Worm (Caenorhabditis elegans) whole organism, L4 larva: ENCODE measurements around the gene Y24F12A.1.
A peak's percentile ranks its signal among the peaks of the same experiment; 100 is the strongest.

Source experiments
- D1046.2 ChIP-seq: fragments of 200-800 bp; sonication (Bioruptor generic); IDR thresholded peaks from 2 replicates; pipeline ENCODE4 v1.3.6; 2022; ENCODE audit warnings: missing genetic modification characterization, missing compliant biosample characterization
- F26F4.8 ChIP-seq: fragments of 200-800 bp; sonication (Bioruptor generic); conservative IDR thresholded peaks from 2 replicates; pipeline ENCODE4 v1.3.6; 2022; ENCODE audit warnings: missing genetic modification characterization, missing compliant biosample characterization
- Y105C5A.15 ChIP-seq: fragments of 200-800 bp; sonication (Bioruptor generic); IDR thresholded peaks from 2 replicates; pipeline ENCODE4 v1.3.6; 2022; ENCODE audit warnings: missing genetic modification characterization, missing compliant biosample characterization
- Y48G9A.11 ChIP-seq: fragments of 200-800 bp; sonication (Bioruptor generic); IDR thresholded peaks from 2 replicates; pipeline ENCODE4 v1.3.6; 2022; ENCODE audit warnings: missing genetic modification reagents, missing genetic modification characterization, missing compliant biosample characterization
- Y5F2A.4 ChIP-seq: fragments of 200-800 bp; sonication (Bioruptor generic); optimal IDR thresholded peaks from 2 replicates; lab custom pipeline; 2018; ENCODE audit warnings: mild to moderate bottlenecking, missing genetic modification characterization, missing compliant biosample characterization
- ZK546.5 ChIP-seq, 2 experiments: sonication (generic microtip); optimal IDR thresholded peaks; 2 replicates each; lab custom pipeline; 2017; ENCODE audit warnings: missing biosample characterization in 2 of 2, missing genetic modification characterization in 2 of 2
- aha-1 ChIP-seq: fragments of 150-350 bp; peaks from one replicate; lab custom pipeline; 2014; ENCODE audit warnings: missing biosample characterization, missing genetic modification characterization
- ama-1 ChIP-seq: fragments of 150-350 bp; optimal IDR thresholded peaks from 2 replicates; lab custom pipeline; 2014; ENCODE audit warnings: inconsistent platforms, mixed read lengths
- attf-4 ChIP-seq: sonication (generic microtip); optimal IDR thresholded peaks from 3 replicates; lab custom pipeline; 2017; ENCODE audit warnings: missing biosample characterization, missing genetic modification characterization
- ceh-44 ChIP-seq: fragments of 200-800 bp; sonication (Bioruptor generic); IDR thresholded peaks from 2 replicates; pipeline ENCODE4 v1.3.6; 2022; ENCODE audit warnings: missing genetic modification reagents, missing genetic modification characterization, missing compliant biosample characterization
- ceh-82 ChIP-seq: sonication (generic microtip); optimal IDR thresholded peaks from 2 replicates; lab custom pipeline; 2017; ENCODE audit warnings: missing biosample characterization, missing genetic modification characterization
- ctbp-1 ChIP-seq: fragments of 200-800 bp; sonication (Bioruptor generic); IDR thresholded peaks from 2 replicates; pipeline ENCODE4 v1.3.6; 2022; ENCODE audit warnings: missing genetic modification reagents, missing genetic modification characterization, missing compliant biosample characterization
- dmd-9 ChIP-seq: fragments of 200-800 bp; sonication (Bioruptor generic); IDR thresholded peaks from 2 replicates; pipeline ENCODE4 v1.3.6; 2022; ENCODE audit warnings: missing genetic modification reagents, missing genetic modification characterization, missing compliant biosample characterization
- dpl-1 ChIP-seq: fragments of 150-350 bp; optimal IDR thresholded peaks from 2 replicates; lab custom pipeline; 2014; ENCODE audit warnings: missing biosample characterization, missing genetic modification reagents, missing genetic modification characterization
- duxl-1 ChIP-seq: sonication (generic microtip); optimal IDR thresholded peaks from 2 replicates; lab custom pipeline; 2016; ENCODE audit warnings: mild to moderate bottlenecking, missing genetic modification characterization, moderate library complexity, missing compliant biosample characterization; ENCODE audit not compliant: poor library complexity
- egl-27 ChIP-seq: sonication (generic microtip); optimal IDR thresholded peaks from 3 replicates; lab custom pipeline; 2017; ENCODE audit warnings: missing biosample characterization, missing genetic modification reagents, missing genetic modification characterization
- egl-43 ChIP-seq: fragments of 200-800 bp; sonication (Bioruptor generic); IDR thresholded peaks from 2 replicates; pipeline ENCODE4 v1.3.6; 2022; ENCODE audit warnings: missing genetic modification reagents, missing genetic modification characterization, missing compliant biosample characterization
- fos-1 ChIP-seq: fragments of 150-350 bp; optimal IDR thresholded peaks from 2 replicates; lab custom pipeline; 2014; ENCODE audit warnings: missing biosample characterization, missing genetic modification characterization
- gei-8 ChIP-seq: fragments of 200-800 bp; sonication (Bioruptor generic); optimal IDR thresholded peaks from 2 replicates; lab custom pipeline; 2018; ENCODE audit warnings: mild to moderate bottlenecking, missing genetic modification characterization, missing compliant biosample characterization
- hif-1 ChIP-seq, 2 experiments: sonication (generic microtip); optimal IDR thresholded peaks; 2 replicates each; lab custom pipeline; 2016 to 2017; ENCODE audit warnings: missing compliant biosample characterization in 2 of 2, missing genetic modification characterization in 2 of 2, missing genetic modification reagents in 2 of 2, missing genotype in 2 of 2, mild to moderate bottlenecking in 1 of 2
- hlh-11 ChIP-seq: fragments of 200-800 bp; sonication (Bioruptor generic); optimal IDR thresholded peaks from 2 replicates; lab custom pipeline; 2018; ENCODE audit warnings: mild to moderate bottlenecking, missing genetic modification characterization, missing compliant biosample characterization
- lin-1 ChIP-seq: fragments of 200-800 bp; sonication (Bioruptor generic); IDR thresholded peaks from 2 replicates; pipeline ENCODE4 v1.3.6; 2022; ENCODE audit warnings: missing genetic modification reagents, missing genetic modification characterization, missing compliant biosample characterization
- lin-29 ChIP-seq: fragments of 200-800 bp; sonication (Bioruptor generic); IDR thresholded peaks from 2 replicates; pipeline ENCODE4 v1.3.6; 2022; ENCODE audit warnings: missing genetic modification reagents, missing genetic modification characterization, missing compliant biosample characterization
- lin-39 ChIP-seq: fragments of 150-350 bp; optimal IDR thresholded peaks from 2 replicates; lab custom pipeline; 2014; ENCODE audit warnings: missing biosample characterization, missing genetic modification reagents, missing genetic modification characterization
- lir-3 ChIP-seq: sonication (generic microtip); optimal IDR thresholded peaks from 2 replicates; lab custom pipeline; 2016; ENCODE audit warnings: mild to moderate bottlenecking, missing genetic modification characterization, missing compliant biosample characterization
- lsy-2 ChIP-seq, 2 experiments: fragments of 150-350 bp in 1 of 2; sonication (generic microtip) in 1 of 2; optimal IDR thresholded peaks; 2 replicates each; lab custom pipeline; 2014 to 2017; ENCODE audit warnings: missing biosample characterization in 2 of 2, missing genetic modification characterization in 2 of 2
- madf-9 ChIP-seq: fragments of 200-800 bp; sonication (Bioruptor generic); conservative IDR thresholded peaks from 2 replicates; pipeline ENCODE4 v1.3.6; 2022; ENCODE audit warnings: missing genetic modification reagents, missing genetic modification characterization, missing compliant biosample characterization
- mdl-1 ChIP-seq, 2 experiments: fragments of 150-350 bp in 1 of 2; sonication (generic microtip) in 1 of 2; optimal IDR thresholded peaks; 2 replicates each; lab custom pipeline; 2014 to 2017; ENCODE audit warnings: missing biosample characterization in 2 of 2, missing genetic modification characterization in 2 of 2
- mep-1 ChIP-seq: fragments of 150-350 bp; sonication (generic microtip); optimal IDR thresholded peaks from 3 replicates; lab custom pipeline; 2014; ENCODE audit warnings: missing biosample characterization, missing genetic modification characterization
- mes-2 ChIP-seq: sonication (generic microtip); optimal IDR thresholded peaks from 2 replicates; lab custom pipeline; 2016; ENCODE audit warnings: missing genotype, mild to moderate bottlenecking, missing genetic modification characterization, missing compliant biosample characterization; ENCODE audit not compliant: poor library complexity, severe bottlenecking
- mxl-2 ChIP-seq: fragments of 200-800 bp; sonication (Bioruptor generic); conservative IDR thresholded peaks from 2 replicates; pipeline ENCODE4 v1.3.6; 2022; ENCODE audit warnings: missing genetic modification reagents, missing genetic modification characterization, missing compliant biosample characterization
- mxl-3 ChIP-seq: fragments of 200-800 bp; sonication (Bioruptor generic); optimal IDR thresholded peaks from 2 replicates; lab custom pipeline; 2018; ENCODE audit warnings: mild to moderate bottlenecking, missing genetic modification characterization, missing compliant biosample characterization
- nhr-102 ChIP-seq: sonication (generic microtip); optimal IDR thresholded peaks from 2 replicates; lab custom pipeline; 2016; ENCODE audit warnings: mild to moderate bottlenecking, missing genetic modification characterization, moderate library complexity, missing compliant biosample characterization
- nhr-11 ChIP-seq: fragments of 150-350 bp; optimal IDR thresholded peaks from 2 replicates; lab custom pipeline; 2014; ENCODE audit warnings: missing biosample characterization, missing genetic modification characterization
- nhr-237 ChIP-seq: sonication (generic microtip); optimal IDR thresholded peaks from 2 replicates; lab custom pipeline; 2017; ENCODE audit warnings: missing biosample characterization, missing genetic modification characterization
- nhr-25 ChIP-seq: sonication (generic microtip); optimal IDR thresholded peaks from 2 replicates; lab custom pipeline; 2017; ENCODE audit warnings: missing genetic modification characterization, mild to moderate bottlenecking, missing compliant biosample characterization, antibody characterized with exemption, moderate library complexity, borderline replicate concordance; ENCODE audit not compliant: insufficient read depth
- nhr-28 ChIP-seq: fragments of 150-350 bp; optimal IDR thresholded peaks from 2 replicates; lab custom pipeline; 2014; ENCODE audit warnings: missing biosample characterization, missing genetic modification characterization
- nhr-6 ChIP-seq: fragments of 150-350 bp; optimal IDR thresholded peaks from 2 replicates; lab custom pipeline; 2014; ENCODE audit warnings: missing biosample characterization, missing genetic modification characterization
- rbr-2 ChIP-seq: sonication (generic microtip); optimal IDR thresholded peaks from 2 replicates; lab custom pipeline; 2016; ENCODE audit warnings: missing genotype, missing genetic modification characterization, missing compliant biosample characterization
- set-16 ChIP-seq: fragments of 200-800 bp; sonication (Bioruptor generic); IDR thresholded peaks from 2 replicates; pipeline ENCODE4 v1.3.6; 2022; ENCODE audit warnings: missing genetic modification reagents, missing genetic modification characterization, missing compliant biosample characterization
- skn-1 ChIP-seq: fragments of 150-350 bp; optimal IDR thresholded peaks from 2 replicates; lab custom pipeline; 2014; ENCODE audit warnings: missing biosample characterization, missing genetic modification characterization
- unc-130 ChIP-seq: sonication (generic microtip); optimal IDR thresholded peaks from 2 replicates; lab custom pipeline; 2016; ENCODE audit warnings: missing genetic modification reagents, missing genetic modification characterization, missing compliant biosample characterization
- unc-62 ChIP-seq, 3 experiments: fragments of 150-350 bp in 1 of 3; sonication (generic microtip); optimal IDR thresholded peaks in 2 of 3; peaks in 1 of 3; 1 replicate in 1 of 3; 2 replicates in 2 of 3; lab custom pipeline; 2014 to 2017; ENCODE audit warnings: missing biosample characterization in 3 of 3, missing genetic modification characterization in 3 of 3, missing genetic modification reagents in 3 of 3, missing genotype in 1 of 3
- zag-1 ChIP-seq: fragments of 150-350 bp; optimal IDR thresholded peaks from 2 replicates; lab custom pipeline; 2014; ENCODE audit warnings: missing biosample characterization, missing genetic modification characterization
- zfp-2 ChIP-seq: sonication (generic microtip); optimal IDR thresholded peaks from 2 replicates; lab custom pipeline; 2016; ENCODE audit warnings: mild to moderate bottlenecking, missing genetic modification characterization, missing compliant biosample characterization
- ztf-11 ChIP-seq: fragments of 150-350 bp; optimal IDR thresholded peaks from 2 replicates; lab custom pipeline; 2014; ENCODE audit warnings: missing biosample characterization, missing genetic modification characterization

Y24F12A.1 gene

DNA sequence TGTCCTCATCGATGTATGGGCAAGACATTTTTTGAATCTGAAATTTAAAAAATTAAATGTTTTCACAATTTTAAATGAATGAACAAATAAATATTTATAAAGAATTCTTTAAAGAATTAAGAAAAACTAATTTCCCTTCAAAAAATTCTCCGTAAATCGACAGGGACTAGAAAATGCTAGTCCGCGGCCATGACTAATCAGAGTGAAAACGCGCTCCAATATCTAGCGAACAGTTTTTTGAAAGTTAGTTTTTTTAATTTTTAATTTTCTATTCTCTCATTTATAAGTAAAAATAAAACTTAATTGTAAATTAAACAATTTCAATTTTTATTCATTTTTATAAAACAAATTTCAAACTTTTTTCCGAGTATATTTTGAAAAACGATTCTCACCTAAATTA, 12.2 kb upstream of the Y24F12A.1 start (continued):
- TF ChIP-seq ceh-82 (no peak), hif-1 (tag; optimal IDR thresholded peaks at IDR 0.05; lab: Kevin White, UChicago) (peak in 1 of 2 experiments; percentile 64), Y5F2A.4 (GFP tag; lab: Kevin White, UChicago) (no peak), mdl-1 (tag; optimal IDR thresholded peaks at IDR 0.05; lab: Kevin White, UChicago) (no peak), rbr-2 (tag; lab: Kevin White, UChicago) (no peak), skn-1 (tag; lab: Kevin White, UChicago) (no peak), lsy-2 (tag; optimal IDR thresholded peaks at IDR 0.05; lab: Kevin White, UChicago) (peak in 1 of 2 experiments; percentile 69), nhr-25 (tag; lab: Kevin White, UChicago) (no peak)
- TF ChIP-seq, all 104 proteins: peak for 14

DNA sequence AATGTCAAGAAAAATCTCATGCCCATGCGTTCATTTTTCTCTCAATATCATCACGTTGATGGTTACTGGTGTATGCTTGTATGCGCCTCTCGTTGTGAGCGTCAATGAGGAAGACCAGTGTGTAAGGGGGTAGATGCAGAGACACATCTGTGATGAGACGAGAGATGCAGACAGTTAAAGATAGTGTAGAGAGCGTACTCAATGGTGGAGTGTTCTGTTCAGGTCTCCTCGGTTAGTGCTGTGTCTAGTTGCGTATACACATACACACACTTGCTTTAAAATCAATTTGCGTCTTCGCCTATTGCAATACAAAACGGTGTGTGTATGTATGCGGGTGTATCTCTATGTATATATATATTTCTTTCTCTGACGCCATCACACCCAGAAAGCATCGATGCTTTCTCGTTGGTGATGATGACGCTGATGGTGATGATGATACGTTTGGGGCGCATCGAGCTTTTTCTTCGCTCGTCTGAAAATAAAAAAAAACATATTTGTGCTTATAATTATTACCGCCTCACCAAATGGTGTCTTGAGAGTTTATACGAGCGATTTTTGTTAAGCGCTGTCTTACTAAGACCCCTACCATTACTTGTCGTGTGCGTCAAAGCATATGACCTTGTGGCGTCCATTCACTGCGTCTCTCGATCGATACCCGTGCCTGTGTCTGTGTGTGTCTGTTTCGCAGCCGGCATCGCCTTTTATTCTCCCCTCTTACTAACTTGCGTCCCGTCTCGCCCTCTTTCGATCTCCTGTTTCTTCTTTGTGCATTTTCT, 11.5 kb upstream of the Y24F12A.1 start, which contains the start of gene F40F11.3:
TSS of gene F40F11.3 (minus strand) at position 589 of the 776 bp plus-strand sequence.
- no peak for TF ChIP-seq lin-29 (GFP tag; lab: Robert Waterston, UW)
- peak; percentile 57 for TF ChIP-seq dpl-1 (GFP tag; lab: Kevin White, UChicago)
- TF ChIP-seq ztf-11 (tag; lab: Kevin White, UChicago), result no peak
- TF ChIP-seq mes-2, result peak; percentile 83
- TF ChIP-seq lin-1 (GFP tag; lab: Robert Waterston, UW), result no peak; the same call in 1 of the 2 replicates
- peak; percentile 87 for TF ChIP-seq mxl-3 (GFP tag; lab: Kevin White, UChicago)
- no peak for TF ChIP-seq ama-1 (lab: Kevin White, UChicago)
- TF ChIP-seq lir-3, result no peak
- TF ChIP-seq nhr-102 (tag; lab: Kevin White, UChicago), result peak; percentile 34
- peak; percentile 33; the same call in 1 of the 2 replicates for TF ChIP-seq dmd-9
- TF ChIP-seq Y105C5A.15, result no peak
- TF ChIP-seq D1046.2 (GFP tag; lab: Robert Waterston, UW), result no peak; the same call in 1 of the 2 replicates
- TF ChIP-seq mep-1 (tag; lab: Kevin White, UChicago), result peak; percentile 81
- no peak for TF ChIP-seq mxl-2 (GFP tag; lab: Robert Waterston, UW)
- TF ChIP-seq nhr-25 (tag; lab: Kevin White, UChicago), result peak; percentile 38
- peak; percentile 67 for TF ChIP-seq zfp-2
- no peak; the same call in 1 of the 2 replicates for TF ChIP-seq madf-9 (GFP tag; lab: Robert Waterston, UW)
- peak in 1 of 2 experiments; percentile 99 for TF ChIP-seq unc-62 (GFP tag; optimal IDR thresholded peaks at IDR 0.05 in 1 of 2; lab: Kevin White, UChicago)
- no peak for TF ChIP-seq unc-62 (tag; optimal IDR thresholded peaks at IDR 0.05; lab: Kevin White, UChicago)
- peak; percentile 74 for TF ChIP-seq ctbp-1 (GFP tag; lab: Robert Waterston, UW)
- peak; percentile 38 for TF ChIP-seq attf-4
- TF ChIP-seq nhr-28, result peak; percentile 85
- peak; percentile 59 for TF ChIP-seq gei-8 (GFP tag; lab: Kevin White, UChicago)
- TF ChIP-seq fos-1, result no peak
- peak; percentile 78 to 91 for TF ChIP-seq lsy-2 (tag; optimal IDR thresholded peaks at IDR 0.05; lab: Kevin White, UChicago)
- peak; percentile 95 for TF ChIP-seq hlh-11 (tag; lab: Kevin White, UChicago)
- TF ChIP-seq unc-130 (GFP tag; lab: Kevin White, UChicago), result no peak
- TF ChIP-seq ZK546.5 (tag; optimal IDR thresholded peaks at IDR 0.05; lab: Kevin White, UChicago), result peak in 1 of 2 experiments; percentile 17
- no peak for TF ChIP-seq zag-1 (tag; lab: Kevin White, UChicago)
- no peak for TF ChIP-seq lin-39 (tag; lab: Kevin White, UChicago)
- no peak for TF ChIP-seq F26F4.8
- TF ChIP-seq Y48G9A.11, result no peak
- TF ChIP-seq nhr-11 (tag; lab: Kevin White, UChicago), result peak; percentile 73
- peak; percentile 86 for TF ChIP-seq rbr-2 (tag; lab: Kevin White, UChicago)
- no peak for TF ChIP-seq nhr-237 (tag; lab: Kevin White, UChicago)
- peak; percentile 69 for TF ChIP-seq nhr-6
- peak; percentile 77 for TF ChIP-seq duxl-1
- no peak for TF ChIP-seq set-16 (GFP tag; lab: Robert Waterston, UW)
- 0 out of 2 replicates have a peak, but pooled peaks have one; percentile 8 for TF ChIP-seq ceh-44 (GFP tag; lab: Robert Waterston, UW)
- TF ChIP-seq egl-27, result no peak
- TF ChIP-seq egl-43 (GFP tag; lab: Robert Waterston, UW), result peak; percentile 47; the same call in 1 of the 2 replicates
- TF ChIP-seq aha-1 (tag; lab: Kevin White, UChicago), result peak; percentile 96
